Worm (Caenorhabditis elegans): ENCODE measurements around the gene srbc-1.

- TF ChIP-seq nhr-12 (tag; optimal IDR thresholded peaks at IDR 0.05) (no peak), elt-1 (tag; optimal IDR thresholded peaks at IDR 0.05; ENCODE audit: borderline replicate concordance, insufficient read depth) (no peak), nhr-28 (tag; optimal IDR thresholded peaks at IDR 0.05) (no peak), ceh-43 (GFP tag; optimal IDR thresholded peaks at IDR 0.05) (no peak), M03D4.4 (tag; optimal IDR thresholded peaks at IDR 0.05) (no peak), snpc-4 (tag; optimal IDR thresholded peaks at IDR 0.05) (no peak), nhr-237 (tag; optimal IDR thresholded peaks at IDR 0.05) (no peak), ztf-11 (tag; optimal IDR thresholded peaks at IDR 0.05) (no peak), pha-4 (tag; optimal IDR thresholded peaks at IDR 0.05) (no peak), mab-5 (tag; optimal IDR thresholded peaks at IDR 0.05) (no peak), elt-3 (tag; optimal IDR thresholded peaks at IDR 0.05) (no peak), lsy-2 (tag; optimal IDR thresholded peaks at IDR 0.05) (no peak), unc-62 (GFP tag; optimal IDR thresholded peaks at IDR 0.05) (no peak)
Measured at ce11 chrV:3297764-3298163, 4.0 kb downstream of the srbc-1 start, which contains the start of gene srx-122.
